Fruit fly (Drosophila melanogaster) whole organism, embryonic: ENCODE measurements around the gene Dh44.

Source experiments
- CG7839 ChIP-seq: fragments of 200-800 bp; sonication (Bioruptor generic); optimal IDR thresholded peaks from 3 replicates; lab custom pipeline; 2018; ENCODE audit warnings: missing biosample characterization, mild to moderate bottlenecking, missing genetic modification characterization, moderate library complexity
- CTCF ChIP-seq: fragments of 200-800 bp; sonication (Bioruptor generic); optimal IDR thresholded peaks from 2 replicates; lab custom pipeline; 2017; ENCODE audit warnings: missing biosample characterization, mild to moderate bottlenecking, missing genetic modification characterization, moderate library complexity

DNA sequence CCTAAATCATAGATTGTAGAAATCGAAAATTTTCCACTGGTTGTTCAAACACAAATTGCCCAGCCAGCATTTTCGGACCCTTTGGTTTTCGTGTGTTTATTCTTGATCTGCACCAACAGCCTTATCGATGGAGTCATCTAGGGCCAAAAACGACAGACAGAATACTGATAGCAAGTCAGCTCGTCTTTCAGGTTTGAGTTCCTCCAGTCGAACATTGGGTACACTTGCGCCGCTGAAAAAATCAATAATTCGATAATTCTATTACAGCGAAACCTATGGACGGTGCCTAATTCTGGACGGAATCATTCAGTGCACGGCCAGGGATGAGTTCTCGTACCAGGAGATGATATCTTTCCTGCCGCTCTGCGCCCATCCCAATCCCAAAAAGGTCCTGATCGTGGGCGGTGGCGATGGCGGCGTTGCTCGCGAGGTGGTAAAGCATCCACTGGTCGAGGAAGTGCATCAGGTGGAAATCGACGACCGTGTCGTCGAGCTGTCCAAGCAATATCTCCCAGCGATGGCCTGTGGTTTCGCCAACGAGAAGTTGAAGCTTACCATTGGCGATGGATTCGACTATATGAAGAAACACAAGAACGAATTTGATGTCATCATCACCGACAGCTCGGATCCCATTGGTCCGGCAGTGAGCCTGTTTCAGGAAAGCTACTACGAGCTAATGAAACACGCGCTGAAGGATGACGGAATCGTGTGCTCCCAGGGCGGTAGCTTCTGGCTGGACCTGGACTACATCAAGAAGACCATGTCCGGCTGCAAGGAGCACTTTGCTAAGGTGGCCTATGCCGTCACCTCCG is 5.7 kb upstream of the Dh44 start:
- TF ChIP-seq CG7839 (tag; lab: Kevin White, UChicago) (no peak), CTCF (GFP tag; lab: Kevin White, UChicago) (no peak)
